Fruit fly (Drosophila melanogaster): ENCODE measurements around the gene wus.

The wus gene

DNA sequence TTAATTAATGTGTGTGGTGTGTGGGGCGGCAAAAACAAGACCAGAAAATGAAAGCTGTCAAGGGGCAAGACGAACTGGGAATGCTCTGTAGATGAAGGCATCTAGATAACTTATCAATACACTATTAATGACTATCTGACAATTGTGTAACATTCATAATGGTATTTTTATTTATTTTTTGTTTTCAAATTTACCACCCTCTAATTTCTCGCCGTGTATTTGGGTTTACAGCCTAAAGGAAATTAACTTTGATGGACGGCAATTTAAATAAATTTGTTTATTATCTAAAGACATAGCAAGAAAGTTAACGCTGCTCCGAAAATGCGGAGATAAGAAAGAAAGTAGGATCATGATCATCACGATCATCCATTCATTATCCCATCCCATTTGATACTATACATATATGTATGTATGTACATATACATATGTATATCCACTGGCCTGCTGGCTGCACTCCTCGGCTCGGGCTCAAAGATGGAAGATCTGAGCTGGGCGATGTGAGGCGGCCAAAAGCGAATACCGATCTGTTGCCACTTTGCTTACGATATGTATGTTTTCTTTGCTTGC is 7.8 kb downstream of the wus start:
- TF ChIP-seq dl (GFP tag; optimal IDR thresholded peaks at IDR 0.05; ENCODE audit: insufficient read depth in 1 of 2, partially characterized antibody in 2 of 2) (no peak), N (GFP tag; optimal IDR thresholded peaks at IDR 0.05) (no peak), usp (GFP tag; optimal IDR thresholded peaks at IDR 0.05) (no peak), Jra (GFP tag; optimal IDR thresholded peaks at IDR 0.05) (no peak), Dfd (GFP tag; optimal IDR thresholded peaks at IDR 0.05) (no peak), Vsx2 (GFP tag; optimal IDR thresholded peaks at IDR 0.05; ENCODE audit: partially characterized antibody) (no peak), Mio (GFP tag; optimal IDR thresholded peaks at IDR 0.05) (no peak), brk (GFP tag; optimal IDR thresholded peaks at IDR 0.05) (no peak), lola (GFP tag; optimal IDR thresholded peaks at IDR 0.05) (no peak), fru (GFP tag; optimal IDR thresholded peaks at IDR 0.05) (no peak), CrebA (GFP tag; optimal IDR thresholded peaks at IDR 0.05; ENCODE audit: borderline replicate concordance) (no peak), dsf (GFP tag; optimal IDR thresholded peaks at IDR 0.05; ENCODE audit: borderline replicate concordance) (no peak), Hr83 (GFP tag; optimal IDR thresholded peaks at IDR 0.05; ENCODE audit: poor library complexity, severe bottlenecking) (no peak), Sp1 (GFP tag; optimal IDR thresholded peaks at IDR 0.05) (no peak), sage (GFP tag; optimal IDR thresholded peaks at IDR 0.05) (no peak), Myc (optimal IDR thresholded peaks at IDR 0.05) (no peak), CG9705 (GFP tag; optimal IDR thresholded peaks at IDR 0.05) (no peak), HLH106 (tag; optimal IDR thresholded peaks at IDR 0.05) (no peak)

- TF ChIP-seq rgr (GFP tag; optimal IDR thresholded peaks at IDR 0.05) (peak; percentile 1), jim (GFP tag; optimal IDR thresholded peaks at IDR 0.05) (no peak), HLH106 (tag; optimal IDR thresholded peaks at IDR 0.05) (peak; percentile 26), tai (GFP tag; optimal IDR thresholded peaks at IDR 0.05) (no peak), CG32264 (GFP tag; optimal IDR thresholded peaks at IDR 0.05) (no peak), dmrt93B (GFP tag; optimal IDR thresholded peaks at IDR 0.05) (no peak), h (GFP tag; optimal IDR thresholded peaks at IDR 0.05) (peak; percentile 35), CG9705 (GFP tag; optimal IDR thresholded peaks at IDR 0.05) (peak; percentile 14), foxo (GFP tag; optimal IDR thresholded peaks at IDR 0.05) (peak in 1 of 2 experiments; percentile 33), Hr83 (GFP tag; optimal IDR thresholded peaks at IDR 0.05; ENCODE audit: poor library complexity, severe bottlenecking) (no peak), lola (GFP tag; optimal IDR thresholded peaks at IDR 0.05) (no peak), GATAd (GFP tag; optimal IDR thresholded peaks at IDR 0.05) (no peak), CrebA (GFP tag; optimal IDR thresholded peaks at IDR 0.05; ENCODE audit: borderline replicate concordance) (no peak), pan (optimal IDR thresholded peaks at IDR 0.05) (no peak), Hr78 (GFP tag; optimal IDR thresholded peaks at IDR 0.05) (no peak), ey (GFP tag; optimal IDR thresholded peaks at IDR 0.05) (no peak), N (GFP tag; optimal IDR thresholded peaks at IDR 0.05) (no peak), woc (GFP tag; optimal IDR thresholded peaks at IDR 0.05) (no peak), sv (GFP tag; optimal IDR thresholded peaks at IDR 0.05) (no peak), fru (GFP tag; optimal IDR thresholded peaks at IDR 0.05) (peak; percentile 12), Sp1 (GFP tag; optimal IDR thresholded peaks at IDR 0.05) (no peak), Mio (GFP tag; optimal IDR thresholded peaks at IDR 0.05) (no peak), usp (GFP tag; optimal IDR thresholded peaks at IDR 0.05) (no peak), Dfd (GFP tag; optimal IDR thresholded peaks at IDR 0.05) (no peak), Vsx2 (GFP tag; optimal IDR thresholded peaks at IDR 0.05; ENCODE audit: partially characterized antibody) (no peak), Abd-B (GFP tag; optimal IDR thresholded peaks at IDR 0.05) (no peak), OdsH (GFP tag; optimal IDR thresholded peaks at IDR 0.05) (no peak), dl (GFP tag; optimal IDR thresholded peaks at IDR 0.05; ENCODE audit: insufficient read depth in 1 of 2, partially characterized antibody in 2 of 2) (no peak), sage (GFP tag; optimal IDR thresholded peaks at IDR 0.05) (no peak), Rel (GFP tag; optimal IDR thresholded peaks at IDR 0.05) (no peak), Rel (tag; optimal IDR thresholded peaks at IDR 0.05) (peak; percentile 90), dsf (GFP tag; optimal IDR thresholded peaks at IDR 0.05; ENCODE audit: borderline replicate concordance) (no peak), Jra (GFP tag; optimal IDR thresholded peaks at IDR 0.05) (no peak), brk (GFP tag; optimal IDR thresholded peaks at IDR 0.05) (no peak), Hnf4 (GFP tag; optimal IDR thresholded peaks at IDR 0.05) (no peak), Dif (GFP tag; optimal IDR thresholded peaks at IDR 0.05; ENCODE audit: partially characterized antibody) (no peak), br (GFP tag; optimal IDR thresholded peaks at IDR 0.05) (no peak), Myc (optimal IDR thresholded peaks at IDR 0.05) (peak; percentile 33), psq (GFP tag; optimal IDR thresholded peaks at IDR 0.05) (no peak)
Measured at dm6 chrX:16931994-16932819, 8.5 kb downstream of the wus start.
